Fruit fly (Drosophila melanogaster) whole organism, embryonic: Measurements from ENCODE around the gene jus.

ENCODE experiments used
- Aef1 ChIP-seq: fragments of 200-800 bp; sonication (Bioruptor generic); IDR thresholded peaks from 3 replicates; pipeline ENCODE4 v1.3.6; 2022; ENCODE audit warnings: missing biosample characterization, missing genetic modification characterization
- CG11398 ChIP-seq: fragments of 200-800 bp; sonication (Bioruptor generic); optimal IDR thresholded peaks from 2 replicates; lab custom pipeline; 2016; ENCODE audit warnings: missing biosample characterization, missing genetic modification characterization
- CG11560 ChIP-seq: fragments of 200-800 bp; sonication (Bioruptor generic); IDR thresholded peaks from 3 replicates; pipeline ENCODE4 v1.3.6; 2022; ENCODE audit warnings: missing biosample characterization, missing genetic modification characterization
- CG12071 ChIP-seq: fragments of 200-800 bp; sonication (Bioruptor generic); optimal IDR thresholded peaks from 3 replicates; lab custom pipeline; 2018; ENCODE audit warnings: missing biosample characterization, mild to moderate bottlenecking, missing genetic modification characterization
- CG13296 ChIP-seq: fragments of 200-800 bp; sonication (Bioruptor generic); optimal IDR thresholded peaks from 3 replicates; lab custom pipeline; 2018; ENCODE audit warnings: missing biosample characterization, mild to moderate bottlenecking, missing genetic modification characterization
- CG1529 ChIP-seq: fragments of 200-800 bp; sonication (Bioruptor generic); optimal IDR thresholded peaks from 3 replicates; lab custom pipeline; 2018; ENCODE audit warnings: missing biosample characterization, missing genetic modification characterization
- CG16863 ChIP-seq: fragments of 200-800 bp; sonication (Bioruptor generic); optimal IDR thresholded peaks from 3 replicates; lab custom pipeline; 2016; ENCODE audit warnings: missing biosample characterization, missing genetic modification characterization
- CG17612 ChIP-seq: fragments of 200-800 bp; sonication (Bioruptor generic); IDR thresholded peaks from 2 replicates; pipeline ENCODE4 v1.3.6; 2022; ENCODE audit warnings: missing biosample characterization, missing genetic modification characterization
- CG1792 ChIP-seq: fragments of 200-800 bp; sonication (Bioruptor generic); optimal IDR thresholded peaks from 2 replicates; lab custom pipeline; 2016; ENCODE audit warnings: missing biosample characterization, missing genetic modification characterization
- CG1832 ChIP-seq: fragments of 200-800 bp; sonication (Bioruptor generic); optimal IDR thresholded peaks from 2 replicates; lab custom pipeline; 2017; ENCODE audit warnings: missing biosample characterization, mild to moderate bottlenecking, missing genetic modification characterization, inconsistent platforms
- CG2116 ChIP-seq: fragments of 200-800 bp; sonication (Bioruptor generic); optimal IDR thresholded peaks from 3 replicates; lab custom pipeline; 2018; ENCODE audit warnings: missing biosample characterization, mild to moderate bottlenecking, missing genetic modification characterization
- CG2120 ChIP-seq: fragments of 200-800 bp; sonication (Bioruptor generic); optimal IDR thresholded peaks from 3 replicates; lab custom pipeline; 2016; ENCODE audit warnings: missing biosample characterization, missing genetic modification characterization
- CG34422 ChIP-seq: fragments of 200-800 bp; sonication (Bioruptor generic); IDR thresholded peaks from 3 replicates; pipeline ENCODE4 v1.3.6; 2022; ENCODE audit warnings: missing biosample characterization, missing genetic modification characterization
- CG3847 ChIP-seq: fragments of 200-800 bp; sonication (Bioruptor generic); IDR thresholded peaks from 2 replicates; pipeline ENCODE4 v1.3.6; 2022; ENCODE audit warnings: missing biosample characterization, missing genetic modification characterization
- CG4820 ChIP-seq: fragments of 200-800 bp; sonication (Bioruptor generic); optimal IDR thresholded peaks from 3 replicates; lab custom pipeline; 2016; ENCODE audit warnings: missing biosample characterization, missing genetic modification characterization
- CG6175 ChIP-seq: fragments of 200-800 bp; sonication (Bioruptor generic); IDR thresholded peaks from 3 replicates; pipeline ENCODE4 v1.3.6; 2022; ENCODE audit warnings: missing biosample characterization, missing genetic modification characterization
- CG6813 ChIP-seq: fragments of 200-800 bp; sonication (Bioruptor generic); optimal IDR thresholded peaks from 2 replicates; lab custom pipeline; 2017; ENCODE audit warnings: missing biosample characterization, missing genetic modification characterization, mild to moderate bottlenecking, moderate library complexity, missing genetic modification reagents
- CG6854 ChIP-seq: fragments of 200-800 bp; sonication (Bioruptor generic); optimal IDR thresholded peaks from 3 replicates; lab custom pipeline; 2017; ENCODE audit warnings: missing biosample characterization, mild to moderate bottlenecking, missing genetic modification characterization
- CG8388 ChIP-seq: fragments of 200-800 bp; sonication (Bioruptor generic); optimal IDR thresholded peaks from 2 replicates; lab custom pipeline; 2019; ENCODE audit warnings: missing biosample characterization, mild to moderate bottlenecking, missing genetic modification characterization, moderate library complexity
- CHES-1-like ChIP-seq: fragments of 200-800 bp; sonication (Bioruptor generic); optimal IDR thresholded peaks from 2 replicates; lab custom pipeline; 2016; ENCODE audit warnings: missing biosample characterization, missing genetic modification characterization
- CTCF ChIP-seq: fragments of 200-800 bp; sonication (Bioruptor generic); optimal IDR thresholded peaks from 2 replicates; lab custom pipeline; 2017; ENCODE audit warnings: missing biosample characterization, mild to moderate bottlenecking, missing genetic modification characterization, moderate library complexity
- Dek ChIP-seq: fragments of 200-800 bp; sonication (Bioruptor generic); optimal IDR thresholded peaks from 3 replicates; lab custom pipeline; 2019; ENCODE audit warnings: missing biosample characterization, mild to moderate bottlenecking, missing genetic modification characterization, moderate library complexity
- Ets65A ChIP-seq: fragments of 200-800 bp; sonication (Bioruptor generic); peaks from one replicate; lab custom pipeline; 2016; ENCODE audit warnings: missing biosample characterization, missing genetic modification characterization
- Fer1 ChIP-seq: fragments of 200-800 bp; sonication (Bioruptor generic); optimal IDR thresholded peaks from 2 replicates; lab custom pipeline; 2017; ENCODE audit warnings: missing biosample characterization, mild to moderate bottlenecking, missing genetic modification characterization
- H15 ChIP-seq: fragments of 200-800 bp; sonication (Bioruptor generic); IDR thresholded peaks from 3 replicates; pipeline ENCODE4 v1.3.6; 2022; ENCODE audit warnings: missing biosample characterization, missing genetic modification characterization
- HHEX ChIP-seq: fragments of 200-800 bp; sonication (Bioruptor generic); optimal IDR thresholded peaks from 3 replicates; lab custom pipeline; 2017; ENCODE audit warnings: missing biosample characterization, mild to moderate bottlenecking, missing genetic modification characterization, missing genetic modification reagents
- Hmr ChIP-seq: fragments of 200-800 bp; sonication (Bioruptor generic); optimal IDR thresholded peaks from 3 replicates; lab custom pipeline; 2017; ENCODE audit warnings: mild to moderate bottlenecking, missing biosample characterization, missing genetic modification reagents, missing genetic modification characterization
- Hmx ChIP-seq: fragments of 200-800 bp; sonication (Bioruptor generic); optimal IDR thresholded peaks from 2 replicates; lab custom pipeline; 2016; ENCODE audit warnings: missing biosample characterization, missing genetic modification characterization
- Hr51 ChIP-seq, 2 experiments: fragments of 200-800 bp; sonication (Bioruptor generic); optimal IDR thresholded peaks; 2 replicates in 1 of 2; 3 replicates in 1 of 2; lab custom pipeline; 2016 to 2018; ENCODE audit warnings: missing biosample characterization in 2 of 2, missing genetic modification characterization in 2 of 2, mild to moderate bottlenecking in 1 of 2, moderate library complexity in 1 of 2
- MTF-1 ChIP-seq: fragments of 200-800 bp; sonication (Bioruptor generic); optimal IDR thresholded peaks from 2 replicates; lab custom pipeline; 2018; ENCODE audit warnings: missing biosample characterization, mild to moderate bottlenecking, missing genetic modification characterization, borderline replicate concordance
- NK7.1 ChIP-seq: fragments of 200-800 bp; sonication (Bioruptor generic); optimal IDR thresholded peaks from 3 replicates; lab custom pipeline; 2016; ENCODE audit warnings: missing biosample characterization, missing genetic modification characterization
- Ptx1 ChIP-seq: fragments of 200-800 bp; sonication (Bioruptor generic); IDR thresholded peaks from 2 replicates; pipeline ENCODE4 v1.3.6; 2022; ENCODE audit warnings: missing biosample characterization, missing genetic modification characterization
- Ssrp ChIP-seq: fragments of 200-800 bp; sonication (Bioruptor generic); optimal IDR thresholded peaks from 2 replicates; lab custom pipeline; 2018; ENCODE audit warnings: missing biosample characterization, mild to moderate bottlenecking, missing genetic modification characterization, moderate library complexity
- ab ChIP-seq: fragments of 200-800 bp; sonication (Bioruptor generic); optimal IDR thresholded peaks from 2 replicates; lab custom pipeline; 2016; ENCODE audit warnings: missing biosample characterization, missing genetic modification characterization
- croc ChIP-seq: fragments of 200-800 bp; sonication (Bioruptor generic); conservative IDR thresholded peaks from 3 replicates; pipeline ENCODE4 v1.3.6; 2022; ENCODE audit warnings: missing biosample characterization, missing genetic modification characterization
- dmrt99B ChIP-seq: fragments of 200-800 bp; sonication (Bioruptor generic); optimal IDR thresholded peaks from 2 replicates; lab custom pipeline; 2018; ENCODE audit warnings: missing biosample characterization, mild to moderate bottlenecking, missing genetic modification characterization, moderate library complexity
- gem ChIP-seq: fragments of 200-800 bp; sonication (Bioruptor generic); optimal IDR thresholded peaks from 2 replicates; lab custom pipeline; 2019; ENCODE audit warnings: missing biosample characterization, mild to moderate bottlenecking, missing genetic modification characterization, moderate library complexity
- her ChIP-seq: fragments of 200-800 bp; sonication (Bioruptor generic); optimal IDR thresholded peaks from 2 replicates; lab custom pipeline; 2016; ENCODE audit warnings: missing biosample characterization, missing genetic modification characterization
- ind ChIP-seq: fragments of 200-800 bp; sonication (Bioruptor generic); optimal IDR thresholded peaks from 3 replicates; lab custom pipeline; 2016; ENCODE audit warnings: missing biosample characterization, missing genetic modification characterization
- inv ChIP-seq: fragments of 200-800 bp; sonication (Bioruptor generic); IDR thresholded peaks from 2 replicates; pipeline ENCODE4 v1.3.6; 2022; ENCODE audit warnings: missing biosample characterization, missing genetic modification characterization; ENCODE audit not compliant: partially characterized antibody
- knrl ChIP-seq: fragments of 200-800 bp; sonication (Bioruptor generic); IDR thresholded peaks from 3 replicates; pipeline ENCODE4 v1.3.6; 2022; ENCODE audit warnings: missing biosample characterization, missing genetic modification characterization; ENCODE audit not compliant: partially characterized antibody
- lov ChIP-seq, 2 experiments: fragments of 200-800 bp in 1 of 2; fragments of >200 bp in 1 of 2; sonication (Bioruptor generic) in 1 of 2; IDR thresholded peaks in 1 of 2; optimal IDR thresholded peaks in 1 of 2; 2 replicates in 1 of 2; 3 replicates in 1 of 2; pipeline versions ENCODE4 v1.3.6 to Lab custom; 2017 to 2022; ENCODE audit warnings: missing biosample characterization in 1 of 2, missing genetic modification characterization in 1 of 2
- nmo ChIP-seq: fragments of 200-800 bp; sonication (Bioruptor generic); optimal IDR thresholded peaks from 2 replicates; lab custom pipeline; 2018; ENCODE audit warnings: missing biosample characterization, mild to moderate bottlenecking, missing genetic modification characterization, moderate library complexity
- salm ChIP-seq: fragments of 200-800 bp; sonication (Bioruptor generic); optimal IDR thresholded peaks from 2 replicates; lab custom pipeline; 2018; ENCODE audit warnings: missing biosample characterization, mild to moderate bottlenecking, missing genetic modification characterization
- sens ChIP-seq: fragments of 200-800 bp; sonication (Bioruptor generic); peaks from one replicate; lab custom pipeline; 2016; ENCODE audit warnings: missing biosample characterization, missing genetic modification characterization
- ssp ChIP-seq: fragments of 200-800 bp; sonication (Bioruptor generic); IDR thresholded peaks from 2 replicates; pipeline ENCODE4 v1.3.6; 2022; ENCODE audit warnings: missing biosample characterization, missing genetic modification characterization
- tio ChIP-seq: fragments of 200-800 bp; sonication (Bioruptor generic); optimal IDR thresholded peaks from 2 replicates; lab custom pipeline; 2017; ENCODE audit warnings: missing biosample characterization, missing genetic modification characterization, inconsistent platforms
- vvl ChIP-seq: fragments of 200-800 bp; sonication (Bioruptor generic); IDR thresholded peaks from 2 replicates; pipeline ENCODE4 v1.3.6; 2022; ENCODE audit warnings: missing biosample characterization, missing genetic modification characterization

The jus gene

DNA sequence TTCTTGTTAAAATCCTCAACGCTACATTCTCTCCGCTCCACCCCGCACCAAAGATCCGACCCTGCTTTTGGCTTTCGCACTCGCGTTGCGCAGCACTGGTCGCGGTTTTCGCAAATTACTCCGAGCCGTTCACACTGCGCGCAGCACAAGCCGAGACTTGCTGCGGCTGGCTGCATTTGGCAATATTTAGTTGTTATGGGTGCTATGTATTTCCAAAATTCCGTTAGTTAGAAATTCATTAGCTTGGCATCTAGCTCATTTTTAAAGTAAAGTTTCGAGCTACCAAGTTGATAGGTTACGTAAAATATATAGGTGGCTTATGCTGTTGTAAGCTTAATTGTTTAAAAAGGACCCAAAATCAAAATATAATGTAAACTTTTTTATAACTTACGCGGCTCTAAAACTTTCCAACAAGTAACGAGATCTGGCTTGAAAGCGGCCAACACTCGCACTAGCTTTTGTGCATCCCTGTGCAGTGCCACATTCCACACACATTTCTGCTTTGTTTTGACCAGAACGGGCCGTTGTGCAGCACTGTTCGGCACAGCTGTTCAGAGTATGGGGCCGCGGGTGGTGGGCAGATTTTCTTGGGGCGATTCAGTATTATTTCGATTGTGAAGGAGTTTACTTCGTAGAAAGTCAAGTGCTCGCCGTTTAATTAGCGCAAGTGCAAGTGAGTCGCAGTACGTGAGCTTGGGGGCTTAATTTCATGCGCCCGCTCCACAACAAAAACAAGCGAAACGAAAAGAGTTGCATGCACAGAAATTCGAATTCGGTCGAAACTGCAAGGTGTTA is 71.8 kb downstream of the jus start, which contains the start of the genes yem and Ctl2 (continued):
- TF ChIP-seq H15 (GFP tag; lab: Robert Waterston, UW) (peak; percentile 56; the same call in 2 of the 3 replicates), CG12071 (peak; percentile 38), Ets65A (GFP tag; lab: Kevin White, UChicago) (peak; percentile 99), NK7.1 (GFP tag; lab: Kevin White, UChicago) (peak; percentile 42), CG17612 (GFP tag; lab: Robert Waterston, UW) (peak; percentile 32; the same call in 1 of the 2 replicates), ab (GFP tag; lab: Kevin White, UChicago) (peak; percentile 58), her (GFP tag; lab: Kevin White, UChicago) (peak; percentile 45), Hmx (GFP tag; lab: Kevin White, UChicago) (no peak), Hmr (GFP tag; lab: Kevin White, UChicago) (peak; percentile 76), Ssrp (tag; lab: Kevin White, UChicago) (peak; percentile 65), Fer1 (peak; percentile 47), vvl (GFP tag; lab: Robert Waterston, UW) (peak; percentile 58; the same call in 1 of the 2 replicates), knrl (GFP tag; lab: Robert Waterston, UW) (no peak; the same call in 2 of the 3 replicates), CG16863 (peak; percentile 82), croc (GFP tag; lab: Robert Waterston, UW) (peak; percentile 39; the same call in 2 of the 3 replicates), gem (tag; lab: Kevin White, UChicago) (peak; percentile 71), nmo (GFP tag; lab: Kevin White, UChicago) (peak; percentile 83), Ptx1 (GFP tag; lab: Robert Waterston, UW) (peak; percentile 73), Aef1 (GFP tag; lab: Robert Waterston, UW) (peak; percentile 40), CG11560 (tag; lab: Robert Waterston, UW) (peak; percentile 32; the same call in 1 of the 3 replicates), CTCF (GFP tag; lab: Kevin White, UChicago) (no peak), CG6175 (peak; percentile 69; the same call in 2 of the 3 replicates), CHES-1-like (GFP tag; lab: Kevin White, UChicago) (peak; percentile 90), CG3847 (peak; percentile 68), Dek (tag; lab: Kevin White, UChicago) (peak; percentile 67), CG8388 (peak; percentile 41), sens (GFP tag; lab: Kevin White, UChicago) (peak; percentile 95), salm (tag; lab: Kevin White, UChicago) (no peak), inv (GFP tag; lab: Robert Waterston, UW) (peak; percentile 19; the same call in 1 of the 2 replicates), ssp (GFP tag; lab: Robert Waterston, UW) (peak; percentile 79), dmrt99B (tag; lab: Kevin White, UChicago) (peak; percentile 6), CG1529 (GFP tag; lab: Kevin White, UChicago) (peak; percentile 37), CG13296 (GFP tag; lab: Kevin White, UChicago) (peak; percentile 17), CG4820 (peak; percentile 64), HHEX (no peak), tio (GFP tag; lab: Kevin White, UChicago) (no peak), CG34422 (GFP tag; lab: Robert Waterston, UW) (peak; percentile 68), lov (optimal IDR thresholded peaks at IDR 0.05; lab: Kevin White, UChicago) (no peak), lov (GFP tag; IDR thresholded peaks at IDR 0.05; lab: Robert Waterston, UW) (peak; percentile 16; the same call in 1 of the 3 replicates), CG6854 (GFP tag; lab: Kevin White, UChicago) (no peak), CG1792 (GFP tag; lab: Kevin White, UChicago) (peak; percentile 77), CG6813 (no peak), CG1832 (GFP tag; lab: Kevin White, UChicago) (no peak), Hr51 (GFP tag; optimal IDR thresholded peaks at IDR 0.05; lab: Kevin White, UChicago) (peak; percentile 58 to 86), CG11398 (GFP tag; lab: Kevin White, UChicago) (peak; percentile 69), ind (GFP tag; lab: Kevin White, UChicago) (peak; percentile 76), CG2116 (peak; percentile 91), MTF-1 (GFP tag; lab: Kevin White, UChicago) (peak; percentile 25), CG2120 (GFP tag; lab: Kevin White, UChicago) (peak; percentile 92)
